Worm (Caenorhabditis elegans): ENCODE results near the gene ttr-36.

ce11 chrX:6518537-6518936, 7.8 kb downstream of the ttr-36 start, which contains the start of gene ets-4:
- no peak for TF ChIP-seq nhr-43 (tag; optimal IDR thresholded peaks at IDR 0.05; ENCODE audit: poor library complexity, severe bottlenecking)
- no peak for TF ChIP-seq fkh-10 (GFP tag; optimal IDR thresholded peaks at IDR 0.05)
- TF ChIP-seq nhr-12 (tag; optimal IDR thresholded peaks at IDR 0.05) = no peak
- TF ChIP-seq unc-62 (GFP tag; optimal IDR thresholded peaks at IDR 0.05) = no peak
- TF ChIP-seq ama-1 (optimal IDR thresholded peaks at IDR 0.05) = no peak
- no peak for TF ChIP-seq nfya-1 (tag; optimal IDR thresholded peaks at IDR 0.05; ENCODE audit: insufficient read depth)
- TF ChIP-seq mdl-1 (tag; optimal IDR thresholded peaks at IDR 0.05) = no peak
- no peak for TF ChIP-seq nhr-76 (tag; optimal IDR thresholded peaks at IDR 0.05)
- TF ChIP-seq ceh-9 (tag; optimal IDR thresholded peaks at IDR 0.05) = no peak
- no peak for TF ChIP-seq fkh-2 (tag; optimal IDR thresholded peaks at IDR 0.05)
- TF ChIP-seq aly-2 (tag; optimal IDR thresholded peaks at IDR 0.05) = no peak
- TF ChIP-seq zag-1 (tag; optimal IDR thresholded peaks at IDR 0.05) = no peak

All from whole organism, L3 larva.